Worm (Caenorhabditis elegans) whole organism, midembryonic: ENCODE results near the gene F02E11.4.

Experiments used
- T22C8.4 ChIP-seq: fragments of 200-800 bp; sonication (Bioruptor generic); IDR thresholded peaks from 2 replicates; pipeline ENCODE4 v1.3.6; 2022; ENCODE audit warnings: missing genetic modification characterization, missing compliant biosample characterization
- cog-1 ChIP-seq: sonication (generic microtip); optimal IDR thresholded peaks from 2 replicates; lab custom pipeline; 2016; ENCODE audit warnings: missing genetic modification characterization, missing compliant biosample characterization
- flt-1 ChIP-seq: fragments of 200-800 bp; sonication (Bioruptor generic); IDR thresholded peaks from 2 replicates; pipeline ENCODE4 v1.3.6; 2022; ENCODE audit warnings: missing genetic modification characterization, missing compliant biosample characterization
- klf-2 ChIP-seq: fragments of 200-800 bp; sonication (Bioruptor generic); conservative IDR thresholded peaks from 2 replicates; pipeline ENCODE4 v1.3.6; 2022; ENCODE audit warnings: missing genetic modification reagents, missing genetic modification characterization, missing compliant biosample characterization
- med-1 ChIP-seq: sonication (generic microtip); optimal IDR thresholded peaks from 2 replicates; lab custom pipeline; 2017; ENCODE audit warnings: missing genetic modification characterization, mild to moderate bottlenecking, missing compliant biosample characterization, antibody characterized with exemption, missing genetic modification reagents; ENCODE audit not compliant: insufficient read depth
- ref-1 ChIP-seq: fragments of 200-800 bp; sonication (Bioruptor generic); conservative IDR thresholded peaks from 2 replicates; pipeline ENCODE4 v1.3.6; 2022; ENCODE audit warnings: missing genetic modification reagents, missing genetic modification characterization, missing compliant biosample characterization
- tab-1 ChIP-seq: fragments of 200-800 bp; sonication (Bioruptor generic); IDR thresholded peaks from 2 replicates; pipeline ENCODE4 v1.3.6; 2022; ENCODE audit warnings: missing genetic modification characterization, missing compliant biosample characterization
- ztf-23 ChIP-seq: fragments of 200-800 bp; sonication (Bioruptor generic); IDR thresholded peaks from 2 replicates; pipeline ENCODE4 v1.3.6; 2022; ENCODE audit warnings: missing genetic modification reagents, missing genetic modification characterization, missing compliant biosample characterization
- ztf-29 ChIP-seq: fragments of 200-800 bp; sonication (Bioruptor generic); IDR thresholded peaks from 2 replicates; pipeline ENCODE4 v1.3.6; 2022; ENCODE audit warnings: missing genetic modification reagents, missing genetic modification characterization, missing compliant biosample characterization

Gene F02E11.4

DNA sequence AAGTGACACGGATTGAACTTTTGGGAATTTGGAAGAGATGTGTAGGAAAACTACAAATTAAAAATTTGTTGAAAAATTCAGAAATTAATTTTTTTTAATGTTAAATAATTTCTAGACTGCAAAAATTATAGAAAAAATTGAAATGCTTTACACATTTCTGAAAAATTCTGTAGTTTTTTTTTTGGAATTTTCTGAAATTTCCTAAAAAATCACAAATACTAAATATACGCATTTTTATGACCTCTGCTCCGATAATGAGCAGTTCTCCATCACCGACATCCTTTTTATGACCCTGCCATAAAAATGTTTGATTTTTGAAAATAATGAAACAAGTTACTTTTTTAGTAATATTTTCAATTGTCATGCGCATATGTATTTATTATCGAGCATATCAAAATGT, 32.8 kb downstream of the F02E11.4 start:
- TF ChIP-seq ref-1 (GFP tag; lab: Robert Waterston, UW) (no peak), med-1 (no peak), T22C8.4 (GFP tag; lab: Robert Waterston, UW) (no peak), klf-2 (GFP tag; lab: Robert Waterston, UW) (no peak), ztf-29 (GFP tag; lab: Robert Waterston, UW) (no peak), ztf-23 (GFP tag; lab: Robert Waterston, UW) (no peak), flt-1 (GFP tag; lab: Robert Waterston, UW) (no peak), tab-1 (no peak), cog-1 (tag; lab: Kevin White, UChicago) (no peak)

ce11 chrII:3244070-3244469, 33.5 kb downstream of the F02E11.4 start, which contains the start of gene C17F4.12:
TSS of gene C17F4.12 (minus strand) at chrII:3244170.
- TF ChIP-seq ztf-29 (GFP tag; lab: Robert Waterston, UW) = no peak
- TF ChIP-seq ztf-23 (GFP tag; lab: Robert Waterston, UW) = no peak
- no peak for TF ChIP-seq flt-1 (GFP tag; lab: Robert Waterston, UW)
- TF ChIP-seq klf-2 (GFP tag; lab: Robert Waterston, UW) = no peak
- no peak for TF ChIP-seq med-1
- TF ChIP-seq ref-1 (GFP tag; lab: Robert Waterston, UW) = no peak
- TF ChIP-seq tab-1 = no peak
- TF ChIP-seq T22C8.4 (GFP tag; lab: Robert Waterston, UW) = no peak
- no peak for TF ChIP-seq cog-1 (tag; lab: Kevin White, UChicago)

ce11 chrII:3241842-3242241, 35.7 kb downstream of the F02E11.4 start:
- TF ChIP-seq ref-1 (GFP tag; lab: Robert Waterston, UW) = no peak
- no peak for TF ChIP-seq ztf-23 (GFP tag; lab: Robert Waterston, UW)
- TF ChIP-seq med-1 = no peak
- no peak for TF ChIP-seq flt-1 (GFP tag; lab: Robert Waterston, UW)
- no peak for TF ChIP-seq ztf-29 (GFP tag; lab: Robert Waterston, UW)
- TF ChIP-seq tab-1 = no peak
- no peak for TF ChIP-seq T22C8.4 (GFP tag; lab: Robert Waterston, UW)
- no peak for TF ChIP-seq klf-2 (GFP tag; lab: Robert Waterston, UW)
- no peak for TF ChIP-seq cog-1 (tag; lab: Kevin White, UChicago)

DNA sequence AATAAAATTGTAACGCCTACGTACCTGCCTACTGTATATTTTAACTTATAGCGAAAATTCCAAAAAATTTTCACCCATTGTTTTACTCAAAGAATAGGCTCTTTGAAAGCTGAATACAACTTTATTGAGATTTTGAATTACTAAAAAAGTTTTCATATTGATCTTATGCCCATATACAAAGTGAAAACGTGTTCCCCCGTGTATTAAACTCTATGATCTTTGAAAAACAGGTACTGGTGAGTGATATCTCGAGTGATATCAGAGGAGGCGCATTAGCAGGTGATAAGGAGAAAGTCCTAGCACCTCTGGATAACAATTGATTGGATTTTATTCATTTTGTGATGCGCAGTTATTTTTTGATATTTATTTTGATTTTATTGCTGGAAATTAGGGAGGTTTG, 37.4 kb downstream of the F02E11.4 start, which contains the start of gene C17F4.3:
Gene C17F4.3 (plus strand): TSS at position 301 of the 400 bp plus-strand sequence.
- no peak for TF ChIP-seq klf-2 (GFP tag; lab: Robert Waterston, UW)
- no peak for TF ChIP-seq flt-1 (GFP tag; lab: Robert Waterston, UW)
- no peak for TF ChIP-seq ztf-23 (GFP tag; lab: Robert Waterston, UW)
- TF ChIP-seq ztf-29 (GFP tag; lab: Robert Waterston, UW) = no peak
- TF ChIP-seq tab-1 = no peak
- TF ChIP-seq T22C8.4 (GFP tag; lab: Robert Waterston, UW) = no peak

ce11 chrII:3237038-3237521, 40.5 kb downstream of the F02E11.4 start, which contains the start of the genes srz-67 and C17F4.11:
TSS of gene srz-67 (minus strand) at chrII:3237138.
TSS of gene C17F4.11 (plus strand) at chrII:3237471.
- TF ChIP-seq ztf-29 (GFP tag; lab: Robert Waterston, UW) (no peak), flt-1 (GFP tag; lab: Robert Waterston, UW) (no peak), ref-1 (GFP tag; lab: Robert Waterston, UW) (no peak), tab-1 (no peak)

ce11 chrII:3234725-3235124, 42.9 kb downstream of the F02E11.4 start, which contains the start of gene C17F4.8:
TSS of gene C17F4.8 (minus strand) at chrII:3234825.
- TF ChIP-seq ztf-29 (GFP tag; lab: Robert Waterston, UW) = no peak
- no peak for TF ChIP-seq cog-1 (tag; lab: Kevin White, UChicago)
- no peak for TF ChIP-seq ztf-23 (GFP tag; lab: Robert Waterston, UW)

- TF ChIP-seq cog-1 (tag; lab: Kevin White, UChicago) = no peak
- no peak for TF ChIP-seq flt-1 (GFP tag; lab: Robert Waterston, UW)
- no peak for TF ChIP-seq T22C8.4 (GFP tag; lab: Robert Waterston, UW)
- TF ChIP-seq ztf-29 (GFP tag; lab: Robert Waterston, UW) = no peak
- no peak for TF ChIP-seq tab-1
- TF ChIP-seq ref-1 (GFP tag; lab: Robert Waterston, UW) = no peak
- no peak for TF ChIP-seq ztf-23 (GFP tag; lab: Robert Waterston, UW)
Measured at ce11 chrII:3230422-3230821, 47.2 kb downstream of the F02E11.4 start, which contains the start of gene srh-297. TSS of gene srh-297 (minus strand) at chrII:3230522.
